Fruit fly (Drosophila melanogaster): ENCODE measurements around the gene CG9664.

DNA sequence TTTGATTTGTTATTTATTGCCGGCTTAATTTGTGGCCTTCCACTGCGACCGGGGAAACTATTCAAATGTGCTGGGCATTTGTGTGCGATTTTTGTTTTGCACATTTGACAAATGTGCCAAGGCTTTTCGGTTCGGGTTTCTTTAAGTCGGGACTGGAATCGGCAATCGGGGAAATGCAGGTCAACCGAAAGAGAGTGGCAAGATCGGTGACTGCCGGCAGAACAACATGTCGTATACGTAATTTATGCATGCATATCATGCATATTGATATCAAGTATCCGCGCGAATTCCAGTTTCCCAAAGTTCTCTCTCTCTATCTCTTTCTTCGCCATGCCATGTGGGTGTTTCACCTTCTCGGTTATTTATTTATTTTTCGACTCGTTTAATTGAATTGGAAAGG is 47.9 kb upstream of the CG9664 start:
- TF ChIP-seq Eip78C (GFP tag): no peak
- TF ChIP-seq fd59A (GFP tag; optimal IDR thresholded peaks at IDR 0.05): no peak
- no peak for TF ChIP-seq dac (GFP tag; optimal IDR thresholded peaks at IDR 0.05)
- no peak for TF ChIP-seq acj6 (GFP tag; optimal IDR thresholded peaks at IDR 0.05)

All from whole organism, prepupa.